Fruit fly (Drosophila melanogaster): ENCODE data around the gene Fhos.
A peak's percentile ranks its signal among the peaks of the same experiment; 100 is the strongest.

Gene Fhos

DNA sequence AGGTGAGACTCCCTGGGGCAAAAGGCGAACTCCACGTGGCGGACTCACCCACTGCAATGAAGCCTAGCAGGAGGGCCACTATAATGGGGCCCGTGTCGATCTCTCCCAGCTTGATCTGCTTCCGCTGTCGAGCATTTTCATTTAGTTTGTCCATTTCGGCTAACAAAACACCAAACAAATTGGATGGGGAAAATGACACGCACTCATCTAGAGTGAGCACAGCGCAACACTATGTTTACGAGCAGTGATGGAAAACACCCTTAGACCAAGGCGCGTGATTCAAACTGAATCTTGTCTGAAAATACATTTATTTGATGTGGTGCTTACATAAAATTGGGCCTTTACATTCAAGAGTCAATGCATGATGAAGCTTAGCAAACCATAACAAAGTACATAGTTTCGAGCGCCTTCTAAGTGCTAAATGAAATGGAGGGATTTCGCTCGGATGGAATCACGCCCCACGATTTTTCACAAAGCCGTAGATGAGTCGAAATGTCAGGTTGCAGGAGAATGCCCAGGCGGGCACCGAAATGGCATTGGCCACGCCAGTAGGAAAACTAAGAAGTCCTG is 33.3 kb upstream of the Fhos start, which contains the start of gene SrpRbeta (continued):
- peak; percentile 52 for TF ChIP-seq CG15514 (GFP tag; optimal IDR thresholded peaks at IDR 0.05)
- 0 out of 2 replicates have a peak, but pooled peaks have one; percentile 27 for TF ChIP-seq CG16779 (GFP tag; IDR thresholded peaks at IDR 0.05)
- peak; percentile 30 for TF ChIP-seq HLH54F (GFP tag; optimal IDR thresholded peaks at IDR 0.05)
- TF ChIP-seq Nf-YB (GFP tag; optimal IDR thresholded peaks at IDR 0.05): no peak
- peak; percentile 26 for TF ChIP-seq Max (GFP tag; optimal IDR thresholded peaks at IDR 0.05)
- TF ChIP-seq lilli (GFP tag; optimal IDR thresholded peaks at IDR 0.05): peak; percentile 40
- TF ChIP-seq caup (GFP tag; optimal IDR thresholded peaks at IDR 0.05; ENCODE audit: severe bottlenecking): peak; percentile 14
- TF ChIP-seq CG6272 (GFP tag; IDR thresholded peaks at IDR 0.05): no peak
- peak; percentile 75 for TF ChIP-seq trem (tag; optimal IDR thresholded peaks at IDR 0.05)
- no peak for TF ChIP-seq hb (GFP tag; IDR thresholded peaks at IDR 0.05; ENCODE audit: partially characterized antibody)
- TF ChIP-seq BEAF-32 (GFP tag; optimal IDR thresholded peaks at IDR 0.05): peak; percentile 15
- TF ChIP-seq CG30403 (GFP tag; optimal IDR thresholded peaks at IDR 0.05): peak; percentile 8
- TF ChIP-seq E2f2 (GFP tag; IDR thresholded peaks at IDR 0.05): peak; percentile 95
- TF ChIP-seq CG1233 (GFP tag; optimal IDR thresholded peaks at IDR 0.05): no peak
- peak; percentile 47 for TF ChIP-seq CG2116 (GFP tag; optimal IDR thresholded peaks at IDR 0.05)
- peak; percentile 42; the same call in 1 of the 2 replicates for TF ChIP-seq CG3847 (GFP tag; IDR thresholded peaks at IDR 0.05)
- TF ChIP-seq shn (GFP tag; optimal IDR thresholded peaks at IDR 0.05): peak; percentile 14
- peak; percentile 13; the same call in 1 of the 2 replicates for TF ChIP-seq H2.0 (GFP tag; IDR thresholded peaks at IDR 0.05)
- TF ChIP-seq slbo (GFP tag; IDR thresholded peaks at IDR 0.05): peak; percentile 52; the same call in 1 of the 2 replicates
- no peak for TF ChIP-seq CG17568 (GFP tag; optimal IDR thresholded peaks at IDR 0.05)
- TF ChIP-seq HLH4C (GFP tag; IDR thresholded peaks at IDR 0.05; ENCODE audit: partially characterized antibody): 0 out of 3 replicates have a peak, but pooled peaks have one; percentile 47
- TF ChIP-seq gem (tag; optimal IDR thresholded peaks at IDR 0.05): no peak
- TF ChIP-seq lbe (GFP tag; optimal IDR thresholded peaks at IDR 0.05): peak; percentile 40
- TF ChIP-seq Elba2 (GFP tag; optimal IDR thresholded peaks at IDR 0.05): no peak
- peak; percentile 25 for TF ChIP-seq CHES-1-like (GFP tag; optimal IDR thresholded peaks at IDR 0.05)
- no peak for TF ChIP-seq Tbp (GFP tag; optimal IDR thresholded peaks at IDR 0.05)
- peak; percentile 45 for TF ChIP-seq CG13624 (GFP tag; optimal IDR thresholded peaks at IDR 0.05)
- TF ChIP-seq CG11695 (GFP tag; IDR thresholded peaks at IDR 0.05): no peak
- peak; percentile 34 for TF ChIP-seq Myb (GFP tag; optimal IDR thresholded peaks at IDR 0.05)
- peak; percentile 9 for TF ChIP-seq gfzf (GFP tag; optimal IDR thresholded peaks at IDR 0.05)
- TF ChIP-seq CG2120 (GFP tag; optimal IDR thresholded peaks at IDR 0.05): peak; percentile 69
- TF ChIP-seq pzg (GFP tag; optimal IDR thresholded peaks at IDR 0.05): peak; percentile 65
- TF ChIP-seq Meics (GFP tag; optimal IDR thresholded peaks at IDR 0.05): peak; percentile 17
- no peak for TF ChIP-seq kni (GFP tag; optimal IDR thresholded peaks at IDR 0.05)
- TF ChIP-seq Jarid2 (GFP tag; optimal IDR thresholded peaks at IDR 0.05): no peak
- 0 out of 2 replicates have a peak, but pooled peaks have one; percentile 3 for TF ChIP-seq Ada2b (GFP tag; IDR thresholded peaks at IDR 0.05)
- TF ChIP-seq dpn (GFP tag; optimal IDR thresholded peaks at IDR 0.05): peak; percentile 31 to 56
- 0 out of 3 replicates have a peak, but pooled peaks have one; percentile 18 for TF ChIP-seq CG6791 (GFP tag; IDR thresholded peaks at IDR 0.05; ENCODE audit: partially characterized antibody)
- peak; percentile 23 for TF ChIP-seq Sry-δ (GFP tag; optimal IDR thresholded peaks at IDR 0.05)
- no peak for TF ChIP-seq CG3065 (GFP tag; optimal IDR thresholded peaks at IDR 0.05)
- peak; percentile 41 for TF ChIP-seq HmgD (GFP tag; optimal IDR thresholded peaks at IDR 0.05)
- TF ChIP-seq sob (GFP tag; IDR thresholded peaks at IDR 0.05): peak; percentile 68
- no peak for TF ChIP-seq CG8388 (GFP tag; optimal IDR thresholded peaks at IDR 0.05)
- TF ChIP-seq Fer1 (GFP tag; optimal IDR thresholded peaks at IDR 0.05): peak; percentile 19
- peak; percentile 92 for TF ChIP-seq Med (GFP tag)
- TF ChIP-seq PHDP (tag; optimal IDR thresholded peaks at IDR 0.05): peak; percentile 7
- 0 out of 2 replicates have a peak, but pooled peaks have one; percentile 17 for TF ChIP-seq Dref (GFP tag; IDR thresholded peaks at IDR 0.05)
- TF ChIP-seq CG14014 (GFP tag; IDR thresholded peaks at IDR 0.05): 0 out of 2 replicates have a peak, but pooled peaks have one; percentile 24
- TF ChIP-seq stwl (tag; optimal IDR thresholded peaks at IDR 0.05): peak; percentile 41

Data from whole organism, embryonic.